Worm (Caenorhabditis elegans) whole organism, dauer: ENCODE data around the gene F59A7.12.

Experiments
- unc-62 ChIP-seq: sonication (generic microtip); optimal IDR thresholded peaks from 2 replicates; lab custom pipeline; 2017; ENCODE audit warnings: missing biosample characterization, missing genetic modification reagents, missing genetic modification characterization

Gene F59A7.12

DNA sequence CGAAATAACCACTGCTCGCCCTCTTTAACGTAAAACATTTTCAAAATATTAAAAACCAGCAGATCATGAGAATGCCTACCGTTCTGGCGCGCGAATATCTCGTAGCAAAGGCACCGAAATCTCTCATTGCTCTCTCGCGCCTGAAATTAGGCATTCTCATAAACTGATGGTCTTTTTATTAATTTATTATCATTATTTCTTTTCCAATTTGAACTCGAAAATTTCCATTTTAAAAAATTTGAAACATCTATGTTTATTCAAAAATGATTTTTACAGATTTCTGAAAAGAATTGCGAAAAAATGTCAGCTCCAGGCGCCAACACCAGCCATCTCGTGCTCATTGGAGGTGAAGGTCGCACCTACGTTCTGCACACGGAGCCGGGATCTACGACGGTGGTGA is at the start of gene F59A7.12:
TSS of gene F59A7.12 (plus strand) at position 301 of the 400 bp plus-strand sequence.
- TF ChIP-seq unc-62 (GFP tag; lab: Kevin White, UChicago), result no peak

- TF ChIP-seq unc-62 (GFP tag; lab: Kevin White, UChicago), result no peak
Measured at ce11 chrV:1986954-1987353, 43.0 kb upstream of the F59A7.12 start, which contains the start of gene T08B1.1. Gene T08B1.1, minus strand, starts transcription at chrV:1987045.

- TF ChIP-seq unc-62 (GFP tag; lab: Kevin White, UChicago), result no peak
Measured at ce11 chrV:1989220-1989619, 40.8 kb upstream of the F59A7.12 start.

DNA sequence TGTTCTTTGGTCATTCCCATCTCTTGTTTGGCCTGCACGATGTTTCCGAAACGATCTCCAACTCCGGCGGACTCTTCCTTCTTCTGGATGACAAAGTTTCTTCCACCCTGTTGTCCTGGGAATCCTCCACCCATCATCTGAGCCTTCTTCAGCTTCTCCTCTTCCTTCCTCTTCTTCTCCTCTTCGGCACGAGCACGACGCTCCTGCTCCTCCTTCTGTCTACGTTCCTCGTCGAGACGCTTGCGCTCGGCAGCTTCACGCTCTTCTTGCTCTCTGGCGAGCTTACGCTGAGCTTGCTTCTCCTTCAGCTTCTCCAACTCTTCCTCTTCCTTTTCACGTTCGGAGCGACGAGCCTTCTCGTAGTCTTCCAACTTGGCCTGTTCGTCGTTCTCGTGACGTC is 38.6 kb upstream of the F59A7.12 start:
- no peak for TF ChIP-seq unc-62 (GFP tag; lab: Kevin White, UChicago)

DNA sequence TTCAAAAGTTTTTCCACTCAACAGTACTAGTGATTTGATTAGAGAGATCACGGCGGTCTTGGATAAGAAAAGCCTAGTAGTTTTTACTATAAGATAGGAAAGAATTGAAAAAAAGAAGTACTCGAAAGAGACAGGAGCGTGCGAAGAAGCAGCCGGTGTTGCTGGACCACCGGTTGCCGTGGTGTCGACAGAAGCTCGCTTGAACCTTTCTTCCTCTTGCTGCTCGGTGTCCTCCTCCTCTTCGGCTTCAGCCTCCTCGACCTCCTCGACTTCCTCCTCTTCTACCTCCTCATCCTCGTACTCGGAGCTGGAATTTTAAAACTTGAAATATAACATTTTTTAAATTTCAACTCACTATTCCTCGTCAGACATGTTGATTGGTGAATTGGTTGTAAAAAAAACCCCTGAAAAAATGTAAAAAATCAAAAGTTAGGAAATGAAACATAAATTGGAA is 37.4 kb upstream of the F59A7.12 start, which contains the start of gene tnt-4:
TSS of gene tnt-4 (minus strand) at position 404 of the 454 bp plus-strand sequence.
- no peak for TF ChIP-seq unc-62 (GFP tag; lab: Kevin White, UChicago)

DNA sequence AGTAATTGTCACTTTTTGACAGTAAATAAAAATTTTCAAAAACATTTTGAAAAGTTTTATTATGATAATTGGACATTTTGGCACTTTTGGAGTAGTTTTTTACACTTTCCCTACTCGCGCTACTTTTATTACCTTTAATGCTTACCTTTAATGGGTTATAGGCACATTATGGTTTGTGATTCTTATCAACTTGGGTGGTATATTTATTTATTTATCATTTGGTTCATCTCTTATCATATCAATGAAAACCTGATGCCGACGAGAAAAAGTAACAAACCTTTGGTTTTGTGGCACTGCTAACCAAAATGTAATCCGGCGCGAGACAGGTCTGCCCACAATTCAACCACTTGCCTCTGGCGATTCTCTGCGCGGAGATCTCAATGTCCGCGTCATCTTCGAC is 31.6 kb upstream of the F59A7.12 start:
- TF ChIP-seq unc-62 (GFP tag; lab: Kevin White, UChicago), result no peak

DNA sequence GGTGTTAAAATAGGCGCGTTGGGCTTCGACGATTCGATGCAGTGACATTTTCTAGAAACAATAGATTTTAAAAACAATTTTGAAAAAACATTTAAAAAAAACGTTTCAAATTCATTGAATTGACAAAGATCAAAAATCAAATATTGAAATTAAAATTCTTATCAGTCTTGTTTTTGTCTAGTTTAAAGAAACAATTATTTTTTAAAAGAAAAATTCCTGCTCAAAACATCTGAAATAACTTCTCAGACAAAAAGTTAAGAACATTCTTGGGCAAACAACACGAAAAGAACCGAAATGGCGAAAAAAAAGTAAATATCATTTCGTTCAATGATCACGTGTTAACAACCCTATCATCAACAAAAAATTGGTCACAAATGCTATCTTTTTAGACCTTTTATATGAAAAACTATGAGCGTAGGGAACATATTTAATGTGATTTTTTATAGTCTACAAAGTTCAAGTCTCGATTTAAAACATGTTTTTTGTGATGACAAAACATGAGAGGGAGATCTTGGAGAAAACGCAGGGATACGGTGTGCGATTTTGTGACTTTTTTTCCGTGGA is 30.4 kb upstream of the F59A7.12 start, which contains the start of gene alh-5:
TSS of gene alh-5 (minus strand) at position 51 of the 564 bp plus-strand sequence.
- TF ChIP-seq unc-62 (GFP tag; lab: Kevin White, UChicago), result no peak

DNA sequence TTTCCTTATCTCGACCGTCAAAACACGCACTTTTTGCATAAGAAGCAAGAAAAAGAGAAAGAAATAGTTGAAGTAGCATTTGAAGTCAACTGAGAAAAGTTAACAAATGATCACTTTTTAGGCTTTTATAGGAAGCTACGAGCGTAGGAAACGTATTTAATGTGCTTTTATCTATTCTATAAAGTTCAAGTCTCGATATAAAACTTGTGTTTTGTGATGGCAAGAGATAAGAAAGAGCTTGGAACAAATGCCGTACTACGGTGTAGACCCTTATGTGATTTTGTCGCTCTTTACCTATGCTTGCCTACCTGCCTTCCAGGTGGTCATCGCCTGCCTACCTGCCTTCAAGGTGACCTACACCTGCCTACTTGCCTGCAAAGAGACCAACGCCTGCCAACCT is 25.7 kb upstream of the F59A7.12 start, which contains the start of gene clec-206:
TSS of gene clec-206 (minus strand) at position 101 of the 400 bp plus-strand sequence.
- no peak for TF ChIP-seq unc-62 (GFP tag; lab: Kevin White, UChicago)

DNA sequence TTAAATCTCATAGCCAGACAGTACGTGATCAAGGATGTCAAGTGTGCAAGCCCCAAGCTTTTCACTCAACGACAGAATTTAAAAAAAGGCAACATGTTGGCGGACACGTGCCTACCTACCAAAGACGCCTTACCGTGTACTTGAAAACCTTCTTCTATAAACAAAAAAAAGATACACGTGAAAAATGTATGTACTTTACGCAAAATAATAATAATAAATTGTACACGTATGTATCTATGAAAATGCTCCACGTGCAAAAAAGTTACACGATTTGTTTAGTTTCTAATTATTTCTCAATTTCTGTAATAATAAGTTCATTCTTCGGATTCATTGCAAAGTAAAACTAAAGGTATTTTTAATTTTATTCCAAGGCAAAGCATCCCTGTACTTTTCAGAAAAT is 25.3 kb upstream of the F59A7.12 start, which contains the start of gene cysl-4:
TSS of gene cysl-4 (plus strand) at position 301 of the 400 bp plus-strand sequence.
- TF ChIP-seq unc-62 (GFP tag; lab: Kevin White, UChicago), result no peak

DNA sequence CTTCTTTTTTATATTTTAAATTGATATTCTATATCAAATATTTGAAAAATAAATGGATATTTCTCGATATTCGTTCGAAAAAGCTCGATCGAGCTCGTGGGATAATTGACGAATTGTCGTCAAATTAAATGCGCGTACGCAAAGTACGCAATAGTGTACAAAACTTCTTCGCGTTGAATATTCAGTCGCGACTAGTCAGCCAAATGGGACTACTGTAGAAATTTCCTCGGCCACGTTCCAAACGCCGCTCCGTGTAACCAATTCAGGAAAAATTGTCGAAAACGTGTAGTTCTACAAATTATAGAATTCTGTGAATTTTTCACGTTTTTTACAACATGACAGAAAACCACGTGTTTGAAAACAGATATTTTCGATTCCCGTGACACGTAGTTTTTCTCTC is 21.6 kb upstream of the F59A7.12 start:
- TF ChIP-seq unc-62 (GFP tag; lab: Kevin White, UChicago), result no peak

DNA sequence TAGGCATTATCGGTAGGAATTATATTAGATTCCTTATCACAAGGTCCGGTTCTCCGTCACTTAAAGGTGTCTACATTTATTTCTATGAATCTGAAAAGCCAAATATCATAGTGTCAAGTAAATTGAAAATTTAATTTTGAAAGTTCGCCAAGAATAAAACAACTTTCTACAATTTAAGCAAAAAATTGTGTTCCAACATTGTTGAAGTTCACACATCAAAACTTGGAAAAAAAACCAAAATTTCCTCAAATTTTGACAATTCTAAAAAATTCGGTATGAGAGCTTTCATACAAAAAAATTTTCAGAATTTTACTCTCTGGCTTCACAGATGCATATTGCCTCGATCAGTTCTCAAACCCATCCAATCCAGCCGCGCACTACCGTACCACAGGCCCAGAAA is 18.2 kb upstream of the F59A7.12 start, which contains the start of gene F59A7.7:
TSS of gene F59A7.7 (plus strand) at position 301 of the 400 bp plus-strand sequence.
- TF ChIP-seq unc-62 (GFP tag; lab: Kevin White, UChicago), result no peak

DNA sequence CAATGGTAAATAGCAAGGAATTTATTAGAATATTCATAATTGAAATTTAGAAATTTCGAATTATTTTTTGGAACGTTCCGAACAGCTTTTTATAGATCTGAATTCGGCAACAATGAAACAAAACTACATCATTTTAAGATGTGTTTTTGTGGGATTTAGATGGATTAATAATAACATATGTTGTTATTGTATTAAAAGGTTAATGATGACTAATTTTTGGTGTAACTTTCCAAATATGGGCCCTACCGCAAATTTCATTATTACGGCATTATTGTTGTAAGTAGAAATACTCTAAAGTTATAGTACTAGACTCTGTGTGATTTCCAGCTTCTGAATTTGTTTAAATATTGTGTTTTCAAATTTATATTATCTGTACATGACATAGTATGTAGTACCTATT is 16.2 kb upstream of the F59A7.12 start, which contains the start of gene F59A7.11:
TSS of gene F59A7.11 (minus strand) at position 101 of the 400 bp plus-strand sequence.
- no peak for TF ChIP-seq unc-62 (GFP tag; lab: Kevin White, UChicago)

DNA sequence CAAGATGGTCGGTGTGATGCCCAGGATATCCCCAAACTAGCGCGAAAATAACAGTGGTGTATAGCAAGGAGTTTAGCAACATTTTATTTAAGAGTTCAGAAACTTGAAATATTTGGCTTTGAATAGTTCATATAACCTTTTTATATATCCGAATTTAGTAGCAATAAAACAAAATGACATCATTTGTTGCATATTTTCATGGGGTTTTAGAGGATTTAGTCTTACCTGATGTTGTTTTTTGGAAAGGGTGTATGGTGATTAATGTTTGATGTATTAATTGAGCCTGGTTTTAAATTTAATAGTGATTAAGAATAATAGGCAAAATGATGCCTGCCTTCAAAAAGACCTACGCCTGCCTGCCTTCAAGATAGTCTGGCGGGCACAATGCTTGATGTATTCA is 13.5 kb upstream of the F59A7.12 start, which contains the start of gene F59A7.2:
TSS of gene F59A7.2 (minus strand) at position 101 of the 400 bp plus-strand sequence.
- no peak for TF ChIP-seq unc-62 (GFP tag; lab: Kevin White, UChicago)

DNA sequence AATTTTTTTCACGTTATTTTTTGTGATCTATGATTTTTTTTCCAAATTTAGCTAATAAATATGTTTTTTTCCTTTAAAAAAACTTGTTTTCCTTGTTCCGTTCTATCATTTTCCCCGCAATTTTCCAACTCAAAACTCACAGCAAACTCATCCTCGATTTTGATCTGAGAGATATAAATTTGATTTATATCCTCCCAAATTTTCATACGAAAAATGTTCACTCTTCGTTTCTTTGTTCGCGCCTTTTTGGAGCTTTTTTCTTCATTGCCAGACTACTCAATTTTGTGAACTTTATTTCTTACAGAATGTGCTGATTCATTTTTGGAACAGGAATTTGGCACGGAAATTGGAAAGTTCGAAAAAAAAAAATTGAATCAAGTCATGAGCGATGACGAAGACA is 11.3 kb upstream of the F59A7.12 start, which contains the start of gene F59A7.14:
TSS of gene F59A7.14 (plus strand) at position 301 of the 400 bp plus-strand sequence.
- TF ChIP-seq unc-62 (GFP tag; lab: Kevin White, UChicago), result no peak

- TF ChIP-seq unc-62 (GFP tag; lab: Kevin White, UChicago), result no peak
Measured at ce11 chrV:2021283-2021682, 8.7 kb upstream of the F59A7.12 start.

DNA sequence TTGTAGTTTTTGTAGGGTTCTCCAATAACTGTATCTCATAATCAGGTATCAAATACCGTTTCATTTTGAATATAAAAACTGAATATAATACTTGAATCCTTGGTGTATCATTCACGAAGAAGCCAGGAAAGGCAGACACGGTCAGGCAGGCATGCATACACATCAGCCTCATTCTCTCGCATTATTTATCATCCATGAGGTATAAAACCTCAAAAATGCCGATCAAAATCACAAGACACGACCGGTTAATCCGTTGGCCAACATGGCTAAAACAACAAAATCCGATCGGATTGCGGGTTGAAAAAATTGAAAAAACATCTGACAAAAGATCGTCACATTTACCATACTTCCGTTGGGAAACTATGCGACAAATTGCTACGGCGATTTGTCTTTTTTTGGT is 7.6 kb upstream of the F59A7.12 start, which contains the start of gene F59A7.5:
TSS of gene F59A7.5 (plus strand) at position 301 of the 400 bp plus-strand sequence.
- no peak for TF ChIP-seq unc-62 (GFP tag; lab: Kevin White, UChicago)

ce11 chrV:2027787-2028186 is 2.2 kb upstream of the F59A7.12 start, which contains the start of gene srab-13:
Gene srab-13, minus strand, starts transcription at chrV:2027887.
- no peak for TF ChIP-seq unc-62 (GFP tag; lab: Kevin White, UChicago)
